Worm (Caenorhabditis elegans) whole organism, L1 larva: ENCODE measurements around the gene W02B12.11.

Experiments
- C04F5.9 ChIP-seq: sonication (generic microtip); optimal IDR thresholded peaks from 2 replicates; lab custom pipeline; 2016; ENCODE audit warnings: missing genetic modification characterization, missing compliant biosample characterization
- aha-1 ChIP-seq: fragments of 150-350 bp; optimal IDR thresholded peaks from 2 replicates; lab custom pipeline; 2014; ENCODE audit warnings: missing biosample characterization, missing genetic modification characterization
- aly-2 ChIP-seq: fragments of 150-350 bp; optimal IDR thresholded peaks from 2 replicates; lab custom pipeline; 2014; ENCODE audit warnings: missing biosample characterization, missing genetic modification characterization
- ama-1 ChIP-seq: fragments of 150-350 bp; optimal IDR thresholded peaks from 2 replicates; lab custom pipeline; 2014
- ceh-63 ChIP-seq: fragments of 200-800 bp; sonication (Bioruptor generic); optimal IDR thresholded peaks from 2 replicates; lab custom pipeline; 2018; ENCODE audit warnings: mild to moderate bottlenecking, missing genetic modification characterization, missing compliant biosample characterization
- ceh-8 ChIP-seq: fragments of 200-800 bp; sonication (Bioruptor generic); optimal IDR thresholded peaks from 2 replicates; lab custom pipeline; 2018; ENCODE audit warnings: mild to moderate bottlenecking, missing genetic modification characterization, moderate library complexity, missing compliant biosample characterization
- ceh-82 ChIP-seq, 3 experiments: fragments of 150-350 bp in 1 of 3; sonication (generic microtip) in 2 of 3; optimal IDR thresholded peaks; 2 replicates each; lab custom pipeline; 2014 to 2017; ENCODE audit warnings: missing biosample characterization in 3 of 3, missing genetic modification characterization in 3 of 3
- ceh-90 ChIP-seq: sonication (generic microtip); optimal IDR thresholded peaks from 2 replicates; lab custom pipeline; 2016; ENCODE audit warnings: missing genetic modification characterization, missing compliant biosample characterization
- ces-1 ChIP-seq: fragments of 150-350 bp; optimal IDR thresholded peaks from 2 replicates; lab custom pipeline; 2014; ENCODE audit warnings: missing biosample characterization, missing genetic modification reagents, missing genetic modification characterization
- efl-1 ChIP-seq, 4 experiments: fragments of 150-350 bp; optimal IDR thresholded peaks in 3 of 4; peaks in 1 of 4; 1 replicate in 1 of 4; 2 replicates in 3 of 4; lab custom pipeline; 2014; ENCODE audit warnings: missing biosample characterization in 2 of 4, missing genetic modification characterization in 2 of 4, missing genetic modification reagents in 2 of 4
- efl-3 ChIP-seq: fragments of 200-800 bp; sonication (Bioruptor generic); optimal IDR thresholded peaks from 2 replicates; lab custom pipeline; 2018; ENCODE audit warnings: mild to moderate bottlenecking, missing genetic modification characterization, missing compliant biosample characterization
- egl-13 ChIP-seq: sonication (generic microtip); optimal IDR thresholded peaks from 2 replicates; lab custom pipeline; 2016; ENCODE audit warnings: missing genotype, missing genetic modification reagents, missing genetic modification characterization, missing compliant biosample characterization
- elt-2 ChIP-seq: sonication (generic microtip); optimal IDR thresholded peaks from 2 replicates; lab custom pipeline; 2016; ENCODE audit warnings: missing genetic modification characterization, mild to moderate bottlenecking, inconsistent platforms, missing compliant biosample characterization, missing genetic modification reagents
- fkh-10 ChIP-seq: sonication (generic microtip); optimal IDR thresholded peaks from 2 replicates; lab custom pipeline; 2017; ENCODE audit warnings: missing biosample characterization, missing genetic modification reagents, missing genetic modification characterization
- fkh-4 ChIP-seq: sonication (generic microtip); optimal IDR thresholded peaks from 2 replicates; lab custom pipeline; 2016; ENCODE audit warnings: missing compliant biosample characterization, missing genetic modification characterization, borderline replicate concordance
- fos-1 ChIP-seq: fragments of 150-350 bp; optimal IDR thresholded peaks from 2 replicates; lab custom pipeline; 2014; ENCODE audit warnings: missing biosample characterization, missing genetic modification characterization
- hpl-2 ChIP-seq: fragments of 150-350 bp; optimal IDR thresholded peaks from 2 replicates; lab custom pipeline; 2014; ENCODE audit warnings: missing biosample characterization, missing genetic modification reagents, missing genetic modification characterization
- jun-1 ChIP-seq: fragments of 150-350 bp; optimal IDR thresholded peaks from 2 replicates; lab custom pipeline; 2014; ENCODE audit warnings: missing biosample characterization, missing genetic modification reagents, missing genetic modification characterization
- lin-14 ChIP-seq: fragments of 200-800 bp; sonication (Bioruptor generic); optimal IDR thresholded peaks from 2 replicates; lab custom pipeline; 2018; ENCODE audit warnings: mild to moderate bottlenecking, missing genetic modification characterization, moderate library complexity, missing compliant biosample characterization
- lin-15B ChIP-seq: fragments of 150-350 bp; sonication (generic microtip); optimal IDR thresholded peaks from 3 replicates; lab custom pipeline; 2014; ENCODE audit warnings: missing biosample characterization, missing genetic modification characterization
- lin-35 ChIP-seq, 2 experiments: fragments of 150-350 bp; optimal IDR thresholded peaks; 2 replicates each; lab custom pipeline; 2014; ENCODE audit warnings: missing biosample characterization in 2 of 2, missing genetic modification characterization in 2 of 2, missing genetic modification reagents in 2 of 2
- lir-3 ChIP-seq: sonication (generic microtip); optimal IDR thresholded peaks from 2 replicates; lab custom pipeline; 2016; ENCODE audit warnings: mild to moderate bottlenecking, missing genetic modification characterization, moderate library complexity, missing compliant biosample characterization; ENCODE audit not compliant: poor library complexity
- lsy-2 ChIP-seq, 2 experiments: fragments of 150-350 bp; optimal IDR thresholded peaks; 2 replicates each; lab custom pipeline; 2014; ENCODE audit warnings: missing biosample characterization in 2 of 2, missing genetic modification characterization in 2 of 2
- mef-2 ChIP-seq: fragments of 150-350 bp; optimal IDR thresholded peaks from 2 replicates; lab custom pipeline; 2014; ENCODE audit warnings: missing biosample characterization, missing genetic modification characterization
- mep-1 ChIP-seq: fragments of 150-350 bp; optimal IDR thresholded peaks from 2 replicates; lab custom pipeline; 2014; ENCODE audit warnings: missing biosample characterization, missing genetic modification characterization
- nhr-11 ChIP-seq: fragments of 150-350 bp; optimal IDR thresholded peaks from 2 replicates; lab custom pipeline; 2014; ENCODE audit warnings: missing biosample characterization, missing genetic modification characterization
- nhr-12 ChIP-seq: sonication (generic microtip); optimal IDR thresholded peaks from 2 replicates; lab custom pipeline; 2017; ENCODE audit warnings: missing biosample characterization, missing genetic modification characterization
- nhr-20 ChIP-seq: sonication (generic microtip); optimal IDR thresholded peaks from 2 replicates; lab custom pipeline; 2016; ENCODE audit warnings: mild to moderate bottlenecking, missing genetic modification characterization, missing compliant biosample characterization
- nhr-28 ChIP-seq: fragments of 150-350 bp; optimal IDR thresholded peaks from 2 replicates; lab custom pipeline; 2014; ENCODE audit warnings: missing biosample characterization, missing genetic modification characterization
- nhr-76 ChIP-seq: sonication (generic microtip); optimal IDR thresholded peaks from 2 replicates; lab custom pipeline; 2017; ENCODE audit warnings: missing biosample characterization, missing genetic modification characterization
- nhr-84 ChIP-seq: sonication (generic microtip); optimal IDR thresholded peaks from 2 replicates; lab custom pipeline; 2017; ENCODE audit warnings: missing biosample characterization, missing genetic modification characterization
- nhr-90 ChIP-seq: sonication (generic microtip); optimal IDR thresholded peaks from 2 replicates; lab custom pipeline; 2016; ENCODE audit warnings: mild to moderate bottlenecking, missing genetic modification characterization, missing compliant biosample characterization; ENCODE audit not compliant: poor library complexity
- pag-3 ChIP-seq: sonication (generic microtip); optimal IDR thresholded peaks from 2 replicates; lab custom pipeline; 2017; ENCODE audit warnings: missing genetic modification characterization, mild to moderate bottlenecking, missing compliant biosample characterization, antibody characterized with exemption, borderline replicate concordance; ENCODE audit not compliant: insufficient read depth
- pax-3 ChIP-seq: fragments of 200-800 bp; sonication (Bioruptor generic); optimal IDR thresholded peaks from 2 replicates; lab custom pipeline; 2018; ENCODE audit warnings: mild to moderate bottlenecking, missing genetic modification characterization, moderate library complexity, missing compliant biosample characterization
- pqm-1 ChIP-seq: sonication (generic microtip); optimal IDR thresholded peaks from 3 replicates; lab custom pipeline; 2017; ENCODE audit warnings: missing biosample characterization, missing genetic modification characterization
- snpc-4 ChIP-seq: fragments of 150-350 bp; optimal IDR thresholded peaks from 2 replicates; lab custom pipeline; 2014; ENCODE audit warnings: missing biosample characterization, missing genetic modification characterization
- snu-23 ChIP-seq: sonication (generic microtip); optimal IDR thresholded peaks from 2 replicates; lab custom pipeline; 2016; ENCODE audit warnings: missing genetic modification characterization, missing compliant biosample characterization
- sup-37 ChIP-seq: fragments of 200-800 bp; sonication (Bioruptor generic); optimal IDR thresholded peaks from 2 replicates; lab custom pipeline; 2018; ENCODE audit warnings: mild to moderate bottlenecking, missing genetic modification characterization, missing compliant biosample characterization
- swsn-7 ChIP-seq: sonication (generic microtip); optimal IDR thresholded peaks from 2 replicates; lab custom pipeline; 2016; ENCODE audit warnings: missing genetic modification characterization, missing compliant biosample characterization
- tbx-2 ChIP-seq: sonication (generic microtip); optimal IDR thresholded peaks from 2 replicates; lab custom pipeline; 2016; ENCODE audit warnings: missing genetic modification characterization, missing compliant biosample characterization
- unc-130 ChIP-seq: fragments of 150-350 bp; optimal IDR thresholded peaks from 2 replicates; lab custom pipeline; 2017; ENCODE audit warnings: missing biosample characterization, missing genetic modification characterization, inconsistent platforms
- unc-30 ChIP-seq: sonication (generic microtip); optimal IDR thresholded peaks from 2 replicates; lab custom pipeline; 2017; ENCODE audit warnings: missing biosample characterization, missing genetic modification characterization
- unc-62 ChIP-seq: fragments of 150-350 bp; optimal IDR thresholded peaks from 2 replicates; lab custom pipeline; 2014; ENCODE audit warnings: missing biosample characterization, missing genetic modification reagents, missing genetic modification characterization
- unc-86 ChIP-seq: sonication (generic microtip); optimal IDR thresholded peaks from 2 replicates; lab custom pipeline; 2016; ENCODE audit warnings: missing genetic modification characterization, missing compliant biosample characterization
- vab-15 ChIP-seq: sonication (generic microtip); optimal IDR thresholded peaks from 2 replicates; lab custom pipeline; 2017; ENCODE audit warnings: missing genotype, mild to moderate bottlenecking, missing genetic modification characterization, missing compliant biosample characterization
- xbp-1 ChIP-seq: sonication (generic microtip); optimal IDR thresholded peaks from 2 replicates; lab custom pipeline; 2016; ENCODE audit warnings: missing genetic modification characterization, missing compliant biosample characterization
- zip-4 ChIP-seq: fragments of 200-800 bp; sonication (Bioruptor generic); optimal IDR thresholded peaks from 2 replicates; lab custom pipeline; 2018; ENCODE audit warnings: mild to moderate bottlenecking, missing genetic modification characterization, moderate library complexity, missing compliant biosample characterization
- ztf-11 ChIP-seq, 2 experiments: sonication (generic microtip); optimal IDR thresholded peaks; 2 replicates each; lab custom pipeline; 2016 to 2017; ENCODE audit warnings: missing genetic modification characterization in 2 of 2, missing biosample characterization in 1 of 2, missing compliant biosample characterization in 1 of 2

The W02B12.11 gene

DNA sequence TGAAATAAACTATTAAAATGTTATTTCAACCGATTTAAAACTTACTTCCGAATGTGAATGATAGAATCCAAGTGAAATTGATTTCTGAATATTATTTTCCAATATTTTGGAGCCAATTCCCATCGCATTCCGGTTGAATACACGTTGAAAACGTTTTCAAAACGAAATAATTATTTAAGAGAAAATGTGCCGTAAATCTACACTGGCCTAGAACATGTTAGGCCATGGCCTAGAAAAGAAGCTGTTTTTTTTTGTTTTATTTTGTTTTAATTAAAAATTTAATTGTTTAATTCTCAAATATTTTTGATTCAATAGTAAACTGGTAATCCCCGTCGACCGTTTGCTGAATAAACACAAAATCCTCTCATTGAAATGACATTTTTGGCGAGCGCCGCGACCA is 9.8 kb upstream of the W02B12.11 start (continued):
- no peak for TF ChIP-seq fkh-10 (GFP tag; lab: Kevin White, UChicago)
- TF ChIP-seq snpc-4 (tag; lab: Kevin White, UChicago), result no peak
- peak; percentile 46 for TF ChIP-seq ceh-90 (tag; lab: Kevin White, UChicago)
- no peak for TF ChIP-seq lin-14 (GFP tag; lab: Kevin White, UChicago)
- no peak for TF ChIP-seq ceh-63 (GFP tag; lab: Kevin White, UChicago)
- TF ChIP-seq pax-3 (tag; lab: Kevin White, UChicago), result no peak
- TF ChIP-seq aha-1 (tag; lab: Kevin White, UChicago), result no peak
- TF ChIP-seq C04F5.9 (tag; lab: Kevin White, UChicago), result no peak
- TF ChIP-seq ztf-11 (tag; optimal IDR thresholded peaks at IDR 0.05; lab: Kevin White, UChicago), result no peak
- TF ChIP-seq xbp-1 (tag; lab: Kevin White, UChicago), result no peak
- no peak for TF ChIP-seq efl-3 (GFP tag; lab: Kevin White, UChicago)
- no peak for TF ChIP-seq sup-37 (GFP tag; lab: Kevin White, UChicago)
- TF ChIP-seq aly-2 (tag; lab: Kevin White, UChicago), result no peak
- no peak for TF ChIP-seq hpl-2 (GFP tag; lab: Kevin White, UChicago)
- no peak for TF ChIP-seq pag-3
- TF ChIP-seq efl-1 (optimal IDR thresholded peaks at IDR 0.05; lab: Kevin White, UChicago), result peak; percentile 9 to 31
- TF ChIP-seq efl-1 (GFP tag; optimal IDR thresholded peaks at IDR 0.05 in 1 of 2; lab: Kevin White, UChicago), result peak; percentile 8 to 56
- no peak for TF ChIP-seq nhr-84 (tag; lab: Kevin White, UChicago)

ce11 chrII:11464427-11464944 is 9.2 kb upstream of the W02B12.11 start, which contains the start of the genes aars-1 and rga-1:
Gene aars-1, minus strand, starts transcription at chrII:11464497.
Gene rga-1, plus strand, starts transcription at chrII:11464894.
- no peak for TF ChIP-seq nhr-11 (tag; lab: Kevin White, UChicago)
- peak; percentile 28 to 57 for TF ChIP-seq lsy-2 (tag; optimal IDR thresholded peaks at IDR 0.05; lab: Kevin White, UChicago)
- no peak for TF ChIP-seq lin-15B (tag; lab: Kevin White, UChicago)
- no peak for TF ChIP-seq fkh-4 (tag; lab: Kevin White, UChicago)
- no peak for TF ChIP-seq nhr-76 (tag; lab: Kevin White, UChicago)
- peak; percentile 24 for TF ChIP-seq swsn-7 (tag; lab: Kevin White, UChicago)
- TF ChIP-seq mef-2 (tag; lab: Kevin White, UChicago), result no peak
- peak; percentile 55 for TF ChIP-seq tbx-2 (tag; lab: Kevin White, UChicago)
- no peak for TF ChIP-seq pqm-1
- TF ChIP-seq snu-23 (GFP tag; lab: Kevin White, UChicago), result peak; percentile 60
- TF ChIP-seq unc-86, result no peak
- no peak for TF ChIP-seq zip-4
- TF ChIP-seq jun-1 (tag; lab: Kevin White, UChicago), result peak; percentile 42
- no peak for TF ChIP-seq ama-1
- TF ChIP-seq pax-3 (tag; lab: Kevin White, UChicago), result no peak
- TF ChIP-seq lir-3 (tag; lab: Kevin White, UChicago), result peak; percentile 32
- TF ChIP-seq elt-2 (tag; lab: Kevin White, UChicago), result peak; percentile 8
- TF ChIP-seq unc-62 (GFP tag; lab: Kevin White, UChicago), result no peak
- no peak for TF ChIP-seq C04F5.9 (tag; lab: Kevin White, UChicago)
- peak; percentile 10 for TF ChIP-seq nhr-90
- TF ChIP-seq unc-30 (tag; lab: Kevin White, UChicago), result no peak
- peak; percentile 8 for TF ChIP-seq snpc-4 (tag; lab: Kevin White, UChicago)
- no peak for TF ChIP-seq nhr-84 (tag; lab: Kevin White, UChicago)
- TF ChIP-seq ceh-90 (tag; lab: Kevin White, UChicago), result no peak
- TF ChIP-seq nhr-28 (tag; lab: Kevin White, UChicago), result no peak
- peak; percentile 87 for TF ChIP-seq lin-14 (GFP tag; lab: Kevin White, UChicago)
- TF ChIP-seq ces-1 (GFP tag; lab: Kevin White, UChicago), result no peak
- no peak for TF ChIP-seq nhr-12 (tag; lab: Kevin White, UChicago)
- TF ChIP-seq ceh-8 (GFP tag; lab: Kevin White, UChicago), result no peak
- TF ChIP-seq ceh-82 (tag; optimal IDR thresholded peaks at IDR 0.05; lab: Kevin White, UChicago), result peak in 1 of 3 experiments; percentile 52
- TF ChIP-seq mep-1 (tag; lab: Kevin White, UChicago), result peak; percentile 76
- TF ChIP-seq hpl-2 (GFP tag; lab: Kevin White, UChicago), result no peak
- no peak for TF ChIP-seq fkh-10 (GFP tag; lab: Kevin White, UChicago)
- TF ChIP-seq fos-1 (tag; lab: Kevin White, UChicago), result no peak
- peak in 1 of 2 experiments; percentile 62 for TF ChIP-seq lin-35 (GFP tag; optimal IDR thresholded peaks at IDR 0.05; lab: Kevin White, UChicago)
- TF ChIP-seq xbp-1 (tag; lab: Kevin White, UChicago), result peak; percentile 24
- TF ChIP-seq nhr-20 (tag; lab: Kevin White, UChicago), result peak; percentile 68
- peak; percentile 41 to 47 for TF ChIP-seq efl-1 (optimal IDR thresholded peaks at IDR 0.05; lab: Kevin White, UChicago)
- peak; percentile 29 to 91 for TF ChIP-seq efl-1 (GFP tag; optimal IDR thresholded peaks at IDR 0.05 in 1 of 2; lab: Kevin White, UChicago)
- no peak for TF ChIP-seq egl-13 (tag; lab: Kevin White, UChicago)
- no peak for TF ChIP-seq vab-15 (tag; lab: Kevin White, UChicago)
- TF ChIP-seq unc-130 (tag; lab: Kevin White, UChicago), result no peak
